Worm (Caenorhabditis elegans) whole organism, L4 larva: ENCODE data around the gene C37C3.2.

Experiments
- D1046.2 ChIP-seq: fragments of 200-800 bp; sonication (Bioruptor generic); IDR thresholded peaks from 2 replicates; pipeline ENCODE4 v1.3.6; 2022; ENCODE audit warnings: missing genetic modification characterization, missing compliant biosample characterization
- F26F4.8 ChIP-seq: fragments of 200-800 bp; sonication (Bioruptor generic); conservative IDR thresholded peaks from 2 replicates; pipeline ENCODE4 v1.3.6; 2022; ENCODE audit warnings: missing genetic modification characterization, missing compliant biosample characterization
- F44E2.7 ChIP-seq: fragments of 200-800 bp; sonication (Bioruptor generic); IDR thresholded peaks from 2 replicates; pipeline ENCODE4 v2.1.2; 2022; ENCODE audit warnings: missing genetic modification characterization, missing compliant biosample characterization
- F49E8.2 ChIP-seq: sonication (generic microtip); optimal IDR thresholded peaks from 2 replicates; lab custom pipeline; 2016; ENCODE audit warnings: missing compliant biosample characterization, mild to moderate bottlenecking, missing genetic modification characterization, borderline replicate concordance
- T20F7.1 ChIP-seq: fragments of 200-800 bp; sonication (Bioruptor generic); optimal IDR thresholded peaks from 2 replicates; lab custom pipeline; 2018; ENCODE audit warnings: mild to moderate bottlenecking, missing genetic modification characterization, missing compliant biosample characterization
- Y5F2A.4 ChIP-seq: fragments of 200-800 bp; sonication (Bioruptor generic); optimal IDR thresholded peaks from 2 replicates; lab custom pipeline; 2018; ENCODE audit warnings: mild to moderate bottlenecking, missing genetic modification characterization, missing compliant biosample characterization
- ceh-20 ChIP-seq: fragments of 200-800 bp; sonication (Bioruptor generic); IDR thresholded peaks from 2 replicates; pipeline ENCODE4 v1.3.6; 2022; ENCODE audit warnings: missing genetic modification reagents, missing genetic modification characterization, missing compliant biosample characterization
- ceh-62 ChIP-seq: sonication (generic microtip); optimal IDR thresholded peaks from 2 replicates; lab custom pipeline; 2017; ENCODE audit warnings: missing biosample characterization, missing genetic modification characterization
- ceh-82 ChIP-seq: sonication (generic microtip); optimal IDR thresholded peaks from 2 replicates; lab custom pipeline; 2017; ENCODE audit warnings: missing biosample characterization, missing genetic modification characterization
- ces-1 ChIP-seq: fragments of 150-350 bp; sonication (generic microtip); optimal IDR thresholded peaks from 4 replicates; lab custom pipeline; 2014; ENCODE audit warnings: missing biosample characterization, missing genetic modification reagents, missing genetic modification characterization
- ctbp-1 ChIP-seq: fragments of 200-800 bp; sonication (Bioruptor generic); IDR thresholded peaks from 2 replicates; pipeline ENCODE4 v1.3.6; 2022; ENCODE audit warnings: missing genetic modification reagents, missing genetic modification characterization, missing compliant biosample characterization
- daf-16 ChIP-seq, 3 experiments: sonication (generic microtip); optimal IDR thresholded peaks; 2 replicates each; lab custom pipeline; 2016 to 2017; ENCODE audit warnings: missing genetic modification characterization in 3 of 3, missing genetic modification reagents in 3 of 3, mild to moderate bottlenecking in 2 of 3, missing compliant biosample characterization in 2 of 3, missing biosample characterization in 1 of 3, moderate library complexity in 1 of 3
- egl-27 ChIP-seq: sonication (generic microtip); optimal IDR thresholded peaks from 3 replicates; lab custom pipeline; 2017; ENCODE audit warnings: missing biosample characterization, missing genetic modification reagents, missing genetic modification characterization
- egl-43 ChIP-seq: fragments of 200-800 bp; sonication (Bioruptor generic); IDR thresholded peaks from 2 replicates; pipeline ENCODE4 v1.3.6; 2022; ENCODE audit warnings: missing genetic modification reagents, missing genetic modification characterization, missing compliant biosample characterization
- fkh-10 ChIP-seq: fragments of 150-350 bp; optimal IDR thresholded peaks from 2 replicates; lab custom pipeline; 2014; ENCODE audit warnings: missing biosample characterization, missing genetic modification reagents, missing genetic modification characterization
- hlh-11 ChIP-seq: fragments of 200-800 bp; sonication (Bioruptor generic); optimal IDR thresholded peaks from 2 replicates; lab custom pipeline; 2018; ENCODE audit warnings: mild to moderate bottlenecking, missing genetic modification characterization, missing compliant biosample characterization
- hmg-1.1 ChIP-seq: fragments of 200-800 bp; sonication (Bioruptor generic); IDR thresholded peaks from 2 replicates; pipeline ENCODE4 v1.3.6; 2022; ENCODE audit warnings: missing genetic modification reagents, missing genetic modification characterization, missing compliant biosample characterization
- lsy-2 ChIP-seq, 2 experiments: fragments of 150-350 bp in 1 of 2; sonication (generic microtip) in 1 of 2; optimal IDR thresholded peaks; 2 replicates each; lab custom pipeline; 2014 to 2017; ENCODE audit warnings: missing biosample characterization in 2 of 2, missing genetic modification characterization in 2 of 2
- madf-5 ChIP-seq, 2 experiments: fragments of 200-800 bp; sonication (Bioruptor generic); IDR thresholded peaks; 2 replicates each; pipeline ENCODE4 v1.3.6; 2022; ENCODE audit warnings: missing compliant biosample characterization in 2 of 2, missing genetic modification characterization in 2 of 2
- mxl-3 ChIP-seq: fragments of 200-800 bp; sonication (Bioruptor generic); optimal IDR thresholded peaks from 2 replicates; lab custom pipeline; 2018; ENCODE audit warnings: mild to moderate bottlenecking, missing genetic modification characterization, missing compliant biosample characterization
- nhr-11 ChIP-seq: fragments of 150-350 bp; optimal IDR thresholded peaks from 2 replicates; lab custom pipeline; 2014; ENCODE audit warnings: missing biosample characterization, missing genetic modification characterization
- nhr-111 ChIP-seq: fragments of 200-800 bp; sonication (Bioruptor generic); optimal IDR thresholded peaks from 2 replicates; lab custom pipeline; 2018; ENCODE audit warnings: mild to moderate bottlenecking, missing genetic modification characterization, missing compliant biosample characterization
- nhr-28 ChIP-seq: fragments of 150-350 bp; optimal IDR thresholded peaks from 2 replicates; lab custom pipeline; 2014; ENCODE audit warnings: missing biosample characterization, missing genetic modification characterization
- nhr-77 ChIP-seq: fragments of 150-350 bp; optimal IDR thresholded peaks from 2 replicates; lab custom pipeline; 2014; ENCODE audit warnings: missing biosample characterization, missing genetic modification characterization
- pqm-1 ChIP-seq: sonication (generic microtip); optimal IDR thresholded peaks from 2 replicates; lab custom pipeline; 2017; ENCODE audit warnings: missing biosample characterization, missing genetic modification characterization
- rbr-2 ChIP-seq: sonication (generic microtip); optimal IDR thresholded peaks from 2 replicates; lab custom pipeline; 2016; ENCODE audit warnings: missing genotype, missing genetic modification characterization, missing compliant biosample characterization
- sdz-12 ChIP-seq: fragments of 200-800 bp; sonication (Bioruptor generic); optimal IDR thresholded peaks from 2 replicates; lab custom pipeline; 2018; ENCODE audit warnings: mild to moderate bottlenecking, missing genetic modification characterization, missing compliant biosample characterization
- tag-97 ChIP-seq: fragments of 200-800 bp; sonication (Bioruptor generic); IDR thresholded peaks from 2 replicates; pipeline ENCODE4 v1.3.6; 2022; ENCODE audit warnings: missing genetic modification characterization, missing compliant biosample characterization
- unc-62 ChIP-seq, 3 experiments: fragments of 150-350 bp in 1 of 3; sonication (generic microtip); optimal IDR thresholded peaks in 2 of 3; peaks in 1 of 3; 1 replicate in 1 of 3; 2 replicates in 2 of 3; lab custom pipeline; 2014 to 2017; ENCODE audit warnings: missing biosample characterization in 3 of 3, missing genetic modification characterization in 3 of 3, missing genetic modification reagents in 3 of 3, missing genotype in 1 of 3
- vab-7 ChIP-seq: fragments of 200-800 bp; sonication (Bioruptor generic); IDR thresholded peaks from 2 replicates; pipeline ENCODE4 v1.3.6; 2022; ENCODE audit warnings: missing genetic modification reagents, missing genetic modification characterization, missing compliant biosample characterization
- zip-11 ChIP-seq: fragments of 200-800 bp; sonication (Bioruptor generic); IDR thresholded peaks from 2 replicates; pipeline ENCODE4 v1.3.6; 2022; ENCODE audit warnings: missing genetic modification characterization, missing compliant biosample characterization
- ztf-7 ChIP-seq: fragments of 150-350 bp; optimal IDR thresholded peaks from 2 replicates; lab custom pipeline; 2014; ENCODE audit warnings: missing biosample characterization, missing genetic modification characterization

The C37C3.2 gene

ce11 chrV:7822655-7823054 lies 33.1 kb upstream of the C37C3.2 start:
- TF ChIP-seq daf-16 (GFP tag; optimal IDR thresholded peaks at IDR 0.05; lab: Kevin White, UChicago): peak in 1 of 2 experiments; percentile 74
- no peak for TF ChIP-seq daf-16 (tag; optimal IDR thresholded peaks at IDR 0.05; lab: Kevin White, UChicago)
- TF ChIP-seq tag-97 (GFP tag; lab: Robert Waterston, UW): no peak
- TF ChIP-seq ztf-7 (tag; lab: Kevin White, UChicago): no peak
- peak; percentile 68; the same call in 1 of the 2 replicates for TF ChIP-seq ceh-20
- TF ChIP-seq mxl-3 (GFP tag; lab: Kevin White, UChicago): peak; percentile 71
- no peak for TF ChIP-seq lsy-2 (tag; optimal IDR thresholded peaks at IDR 0.05; lab: Kevin White, UChicago)
- TF ChIP-seq sdz-12 (GFP tag; lab: Kevin White, UChicago): no peak
- TF ChIP-seq nhr-77 (tag; lab: Kevin White, UChicago): no peak
- peak in 1 of 2 experiments; percentile 98 for TF ChIP-seq unc-62 (GFP tag; optimal IDR thresholded peaks at IDR 0.05 in 1 of 2; lab: Kevin White, UChicago)
- no peak for TF ChIP-seq unc-62 (tag; optimal IDR thresholded peaks at IDR 0.05; lab: Kevin White, UChicago)
- TF ChIP-seq vab-7 (GFP tag; lab: Robert Waterston, UW): no peak
- peak; percentile 63 for TF ChIP-seq hlh-11 (tag; lab: Kevin White, UChicago)
- TF ChIP-seq nhr-11: peak; percentile 65
- TF ChIP-seq hmg-1.1 (GFP tag; lab: Robert Waterston, UW): no peak
- TF ChIP-seq, all 104 proteins: peak for 6

- TF ChIP-seq hlh-11 (tag; lab: Kevin White, UChicago) (peak; percentile 25), daf-16 (GFP tag; optimal IDR thresholded peaks at IDR 0.05; lab: Kevin White, UChicago) (peak in 1 of 2 experiments; percentile 39), daf-16 (tag; optimal IDR thresholded peaks at IDR 0.05; lab: Kevin White, UChicago) (no peak), Y5F2A.4 (GFP tag; lab: Kevin White, UChicago) (no peak), fkh-10 (no peak)
- TF ChIP-seq, all 104 proteins: peak for 2
Observed at ce11 chrV:7824138-7824537, 31.6 kb upstream of the C37C3.2 start.

DNA sequence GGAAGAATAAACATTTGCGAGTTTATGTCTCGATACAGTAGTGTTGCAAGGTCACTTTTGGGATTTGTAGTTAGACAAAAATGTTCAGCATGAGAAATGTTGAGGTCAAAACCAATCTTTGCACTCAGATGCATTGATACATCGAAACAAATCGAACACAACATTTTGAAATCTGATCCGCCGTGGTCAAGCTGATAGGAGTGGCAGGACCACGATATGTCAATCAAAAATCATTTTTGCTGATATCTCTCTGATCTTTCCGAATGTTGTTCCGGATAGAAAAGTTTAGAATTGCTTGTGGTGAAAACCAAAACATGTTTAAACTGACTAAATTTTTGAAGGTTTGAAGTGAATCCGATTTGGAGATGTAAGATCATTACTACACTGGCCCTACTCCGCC lies 29.9 kb upstream of the C37C3.2 start:
- TF ChIP-seq T20F7.1 (GFP tag; lab: Kevin White, UChicago) (no peak), unc-62 (GFP tag; optimal IDR thresholded peaks at IDR 0.05 in 1 of 2; lab: Kevin White, UChicago) (peak in 1 of 2 experiments; percentile 62), unc-62 (tag; optimal IDR thresholded peaks at IDR 0.05; lab: Kevin White, UChicago) (no peak)

DNA sequence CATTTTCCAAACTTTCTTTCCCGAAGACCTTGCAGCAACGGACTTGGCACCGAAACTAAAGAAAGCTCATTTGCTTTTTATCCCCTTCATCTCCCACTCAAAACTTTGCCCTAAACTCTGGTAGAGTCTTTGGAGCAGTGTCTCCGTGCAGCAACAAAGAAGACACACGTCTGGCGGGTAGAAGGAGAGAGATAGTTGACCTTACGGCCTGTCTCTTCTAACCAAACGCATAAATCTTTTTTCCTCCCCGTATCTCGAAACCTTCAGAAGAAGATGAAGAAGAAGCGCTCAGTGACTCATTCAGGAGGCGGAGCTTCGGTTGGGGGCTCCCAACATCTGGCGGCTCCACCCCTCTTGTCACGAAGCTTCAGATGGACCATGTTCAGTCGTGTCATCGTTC lies 29.4 kb upstream of the C37C3.2 start:
- TF ChIP-seq F44E2.7 (GFP tag; lab: Robert Waterston, UW) (no peak), madf-5 (GFP tag; IDR thresholded peaks at IDR 0.05; lab: Robert Waterston, UW) (no peak)

ce11 chrV:7826917-7827316 lies 28.8 kb upstream of the C37C3.2 start, which contains the start of gene mig-6:
TSS of gene mig-6 (plus strand) at chrV:7827217.
- no peak for TF ChIP-seq F49E8.2 (tag; lab: Kevin White, UChicago)
- no peak for TF ChIP-seq egl-43 (GFP tag; lab: Robert Waterston, UW)
- no peak for TF ChIP-seq nhr-28
- TF ChIP-seq ctbp-1 (GFP tag; lab: Robert Waterston, UW): no peak
- TF ChIP-seq ces-1 (GFP tag; lab: Kevin White, UChicago): no peak
- no peak for TF ChIP-seq F26F4.8
- no peak for TF ChIP-seq ceh-62 (tag; lab: Kevin White, UChicago)
- no peak for TF ChIP-seq hmg-1.1 (GFP tag; lab: Robert Waterston, UW)
- no peak for TF ChIP-seq F44E2.7 (GFP tag; lab: Robert Waterston, UW)
- no peak for TF ChIP-seq nhr-111 (GFP tag; lab: Kevin White, UChicago)
- TF ChIP-seq ceh-82 (tag; lab: Kevin White, UChicago): no peak
- no peak for TF ChIP-seq pqm-1
- no peak for TF ChIP-seq D1046.2
- TF ChIP-seq rbr-2 (tag; lab: Kevin White, UChicago): no peak
- no peak for TF ChIP-seq egl-27 (tag; lab: Kevin White, UChicago)
- TF ChIP-seq zip-11 (GFP tag; lab: Robert Waterston, UW): no peak
